Fruit fly (Drosophila melanogaster) whole organism, wandering third instar larva: Measurements from ENCODE around the gene amx.
A peak's percentile ranks its signal among the peaks of the same experiment; 100 is the strongest.

Source experiments
- CG32264 ChIP-seq: fragments of 200-800 bp; sonication (Bioruptor generic); optimal IDR thresholded peaks from 2 replicates; lab custom pipeline; 2016; ENCODE audit warnings: missing biosample characterization, missing genetic modification characterization
- Dfd ChIP-seq: fragments of >200 bp; optimal IDR thresholded peaks from 2 replicates; lab custom pipeline; 2017; ENCODE audit warnings: missing biosample characterization, missing genetic modification characterization
- Dif ChIP-seq: fragments of 200-275, 200-300 bp; sonication (Bioruptor generic); optimal IDR thresholded peaks from 2 replicates; lab custom pipeline; 2018; ENCODE audit warnings: missing biosample characterization, missing genetic modification characterization; ENCODE audit not compliant: partially characterized antibody
- HLH106 ChIP-seq: fragments of 200-800 bp; optimal IDR thresholded peaks from 3 replicates; lab custom pipeline; 2019; ENCODE audit warnings: missing biosample characterization, mild to moderate bottlenecking, missing genetic modification characterization, moderate library complexity
- Hnf4 ChIP-seq: fragments of 200-800 bp; sonication (Bioruptor generic); optimal IDR thresholded peaks from 2 replicates; lab custom pipeline; 2016; ENCODE audit warnings: missing biosample characterization, mild to moderate bottlenecking, missing genetic modification characterization
- Jra ChIP-seq: sonication (Bioruptor generic); optimal IDR thresholded peaks from 2 replicates; lab custom pipeline; 2016; ENCODE audit warnings: missing biosample characterization, missing genetic modification characterization
- OdsH ChIP-seq: fragments of 200-800 bp; sonication (Bioruptor generic); optimal IDR thresholded peaks from 2 replicates; lab custom pipeline; 2016; ENCODE audit warnings: missing biosample characterization, mild to moderate bottlenecking, missing genetic modification characterization
- Rel ChIP-seq, 2 experiments: fragments of 200-800 bp; sonication (Bioruptor generic) in 1 of 2; optimal IDR thresholded peaks; 2 replicates in 1 of 2; 3 replicates in 1 of 2; lab custom pipeline; 2016 to 2019; ENCODE audit warnings: mild to moderate bottlenecking in 2 of 2, missing biosample characterization in 2 of 2, missing genetic modification characterization in 2 of 2, moderate library complexity in 1 of 2
- Sp1 ChIP-seq: fragments of 200-800 bp; sonication (Bioruptor generic); optimal IDR thresholded peaks from 3 replicates; lab custom pipeline; 2019; ENCODE audit warnings: missing biosample characterization, mild to moderate bottlenecking, missing genetic modification characterization, moderate library complexity
- Vsx2 ChIP-seq: fragments of 200-300, 225-300 bp; sonication (Bioruptor generic); optimal IDR thresholded peaks from 2 replicates; lab custom pipeline; 2018; ENCODE audit warnings: missing biosample characterization, missing genetic modification characterization; ENCODE audit not compliant: partially characterized antibody
- br ChIP-seq: fragments of 200-800 bp; sonication (Bioruptor generic); optimal IDR thresholded peaks from 2 replicates; lab custom pipeline; 2016; ENCODE audit warnings: missing biosample characterization, missing genetic modification characterization
- brk ChIP-seq: fragments of 200-800 bp; sonication (Bioruptor generic); optimal IDR thresholded peaks from 2 replicates; lab custom pipeline; 2016; ENCODE audit warnings: missing biosample characterization, mild to moderate bottlenecking, missing genetic modification characterization
- dl ChIP-seq, 2 experiments: fragments of 175-275, 200-275 bp in 1 of 2; fragments of 200-275 bp in 1 of 2; sonication (Bioruptor generic); optimal IDR thresholded peaks; lab custom pipeline; 2018; ENCODE audit warnings: mild to moderate bottlenecking in 2 of 2, missing biosample characterization in 2 of 2, missing genetic modification characterization in 2 of 2, moderate library complexity in 2 of 2; ENCODE audit not compliant: partially characterized antibody in 2 of 2, insufficient read depth in 1 of 2
- dmrt93B ChIP-seq: fragments of 200-800 bp; sonication (Bioruptor generic); optimal IDR thresholded peaks from 2 replicates; lab custom pipeline; 2018; ENCODE audit warnings: missing biosample characterization, mild to moderate bottlenecking, missing genetic modification characterization
- dsf ChIP-seq: sonication (Bioruptor generic); optimal IDR thresholded peaks from 2 replicates; lab custom pipeline; 2016; ENCODE audit warnings: missing biosample characterization, missing genetic modification characterization, borderline replicate concordance
- ey ChIP-seq: fragments of 200-800 bp; sonication (Bioruptor generic); optimal IDR thresholded peaks from 2 replicates; lab custom pipeline; 2016; ENCODE audit warnings: missing biosample characterization, missing genetic modification characterization
- foxo ChIP-seq, 2 experiments: fragments of 200-800 bp; sonication (Bioruptor generic); optimal IDR thresholded peaks; 2 replicates in 1 of 2; 3 replicates in 1 of 2; lab custom pipeline; 2016 to 2017; ENCODE audit warnings: missing biosample characterization in 2 of 2, missing genetic modification characterization in 2 of 2
- fru ChIP-seq: fragments of 200-800 bp; sonication (Bioruptor generic); optimal IDR thresholded peaks from 3 replicates; lab custom pipeline; 2016; ENCODE audit warnings: missing biosample characterization, mild to moderate bottlenecking, missing genetic modification characterization
- h ChIP-seq: fragments of 200-800 bp; sonication (Bioruptor generic); optimal IDR thresholded peaks from 3 replicates; lab custom pipeline; 2016; ENCODE audit warnings: missing biosample characterization, mild to moderate bottlenecking, missing genetic modification characterization
- jim ChIP-seq: fragments of 175-275, 200-325 bp; sonication (Bioruptor generic); optimal IDR thresholded peaks from 2 replicates; lab custom pipeline; 2016; ENCODE audit warnings: missing biosample characterization, mild to moderate bottlenecking, missing genetic modification characterization
- lola ChIP-seq: fragments of >200 bp; optimal IDR thresholded peaks from 2 replicates; lab custom pipeline; 2017; ENCODE audit warnings: missing biosample characterization, missing genetic modification characterization
- pan ChIP-seq: fragments of >200 bp; optimal IDR thresholded peaks from 2 replicates; lab custom pipeline; 2017
- rgr ChIP-seq: fragments of 200-800 bp; sonication (Bioruptor generic); optimal IDR thresholded peaks from 3 replicates; lab custom pipeline; 2016; ENCODE audit warnings: missing biosample characterization, mild to moderate bottlenecking, missing genetic modification characterization
- sage ChIP-seq: fragments of 200-800 bp; sonication (Bioruptor generic); optimal IDR thresholded peaks from 2 replicates; lab custom pipeline; 2016; ENCODE audit warnings: missing biosample characterization, mild to moderate bottlenecking, missing genetic modification characterization
- sv ChIP-seq: fragments of 200-800 bp; sonication (Bioruptor generic); optimal IDR thresholded peaks from 3 replicates; lab custom pipeline; 2016; ENCODE audit warnings: missing biosample characterization, missing genetic modification characterization
- tai ChIP-seq: sonication (Bioruptor generic); optimal IDR thresholded peaks from 2 replicates; lab custom pipeline; 2016; ENCODE audit warnings: missing biosample characterization, missing genetic modification characterization
- woc ChIP-seq: sonication (Bioruptor generic); optimal IDR thresholded peaks from 2 replicates; lab custom pipeline; 2016; ENCODE audit warnings: missing biosample characterization, mild to moderate bottlenecking, missing genetic modification characterization

The amx gene

DNA sequence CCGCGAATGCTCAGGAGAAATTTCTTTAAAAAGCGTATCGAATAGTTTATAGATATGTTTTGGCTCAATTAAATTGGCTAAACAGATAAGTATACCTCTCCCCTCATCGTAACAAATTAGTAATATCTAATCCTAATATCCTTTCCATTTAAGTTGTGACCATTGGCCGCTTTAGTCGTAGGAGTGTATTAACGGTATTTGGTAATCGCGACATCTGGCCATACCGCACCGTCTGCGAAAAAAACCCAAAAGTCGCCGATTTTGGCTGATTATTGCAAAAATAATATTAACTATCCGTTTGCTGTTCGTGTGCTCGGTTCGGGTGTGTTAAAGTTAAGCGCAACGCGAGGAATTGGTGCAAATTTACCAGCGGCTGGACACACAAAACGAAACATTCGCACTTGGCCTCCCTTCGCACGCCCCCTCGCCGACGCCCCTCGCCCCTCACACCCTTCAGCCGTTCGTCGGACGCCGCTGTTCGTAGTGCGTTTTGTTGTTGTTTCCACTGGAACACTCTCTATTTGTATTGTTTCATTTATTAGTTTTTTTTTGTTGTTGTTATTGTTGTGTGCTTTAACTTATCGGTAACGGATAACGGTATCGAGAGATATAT is at the start of gene amx, which contains the start of gene Dsor1:
Gene amx, minus strand, starts transcription at position 166 of the 613 bp plus-strand sequence.
Gene Dsor1, plus strand, starts transcription at position 172 of the 613 bp plus-strand sequence.
- TF ChIP-seq Rel (GFP tag; optimal IDR thresholded peaks at IDR 0.05; lab: Kevin White, UChicago) (no peak), Rel (tag; optimal IDR thresholded peaks at IDR 0.05; lab: Kevin White, UChicago) (peak; percentile 92), HLH106 (tag; lab: Kevin White, UChicago) (peak; percentile 9), Dif (GFP tag; lab: Kevin White, UChicago) (no peak)

DNA sequence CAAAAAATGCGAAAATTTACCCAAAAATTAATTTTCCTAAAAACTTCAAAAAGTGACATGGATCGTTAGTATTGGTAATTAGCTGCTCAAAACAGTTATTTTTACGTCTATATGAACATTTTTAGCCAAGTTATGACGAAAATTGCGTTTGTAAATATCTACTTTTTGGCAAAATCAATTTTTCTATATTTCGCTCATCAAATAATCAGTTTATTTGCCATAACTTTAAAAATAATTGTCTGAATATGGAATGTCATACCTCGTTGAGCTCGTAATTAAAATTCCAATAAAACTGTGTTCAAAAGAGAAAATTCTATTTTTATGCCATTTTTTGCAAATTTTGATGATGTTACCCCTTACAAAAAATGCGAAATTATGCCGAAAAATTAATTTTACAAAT is 49.4 kb upstream of the amx start:
- TF ChIP-seq woc (no peak), Vsx2 (GFP tag; lab: Kevin White, UChicago) (no peak), br (GFP tag; lab: Kevin White, UChicago) (no peak), jim (GFP tag; lab: Kevin White, UChicago) (no peak), rgr (no peak), tai (GFP tag; lab: Kevin White, UChicago) (no peak), Dfd (GFP tag; lab: Kevin White, UChicago) (peak; percentile 92)

- TF ChIP-seq HLH106 (tag; lab: Kevin White, UChicago), result no peak
- TF ChIP-seq h (GFP tag; lab: Kevin White, UChicago), result peak; percentile 9
- TF ChIP-seq foxo (GFP tag; optimal IDR thresholded peaks at IDR 0.05; lab: Kevin White, UChicago), result no peak
- no peak for TF ChIP-seq Jra (GFP tag; lab: Kevin White, UChicago)
- no peak for TF ChIP-seq dsf (GFP tag; lab: Kevin White, UChicago)
- TF ChIP-seq dl (GFP tag; optimal IDR thresholded peaks at IDR 0.05; lab: Kevin White, UChicago; ENCODE audit: insufficient read depth in 1 of 2, partially characterized antibody in 2 of 2), result no peak
These were observed 48.4 kb upstream of the amx start for dm6 chrX:9295518-9295917.

DNA sequence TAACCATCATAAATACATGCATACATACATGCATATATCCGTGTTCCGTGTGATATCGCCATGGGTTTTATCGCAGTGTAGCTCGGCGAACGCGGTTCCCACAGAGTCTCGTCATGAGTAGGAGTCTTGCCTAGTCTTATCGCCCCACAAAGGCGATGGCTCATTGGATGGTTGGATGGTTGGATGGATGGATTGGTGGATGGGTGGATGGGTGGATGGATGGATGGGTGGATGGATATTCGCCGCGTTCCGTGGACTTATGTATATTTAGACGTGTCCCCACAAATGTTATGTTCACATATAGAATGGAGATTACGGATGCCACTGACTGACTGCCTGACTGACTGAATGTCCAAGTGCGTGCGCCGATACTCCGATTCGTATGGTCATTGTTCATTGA is 44.1 kb upstream of the amx start:
- TF ChIP-seq OdsH (GFP tag; lab: Kevin White, UChicago) (no peak), fru (no peak), sage (no peak), ey (GFP tag; lab: Kevin White, UChicago) (no peak), Sp1 (GFP tag; lab: Kevin White, UChicago) (no peak)
- TF ChIP-seq, all 38 proteins: peak for 0

dm6 chrX:9286386-9286785 is 39.2 kb upstream of the amx start:
- TF ChIP-seq jim (GFP tag; lab: Kevin White, UChicago) (no peak), pan (lab: Kevin White, UChicago) (no peak), fru (no peak), Hnf4 (no peak), lola (no peak), br (GFP tag; lab: Kevin White, UChicago) (no peak), dl (GFP tag; optimal IDR thresholded peaks at IDR 0.05; lab: Kevin White, UChicago; ENCODE audit: insufficient read depth in 1 of 2, partially characterized antibody in 2 of 2) (no peak), brk (GFP tag; lab: Kevin White, UChicago) (no peak), rgr (no peak), dmrt93B (GFP tag; lab: Kevin White, UChicago) (no peak), HLH106 (tag; lab: Kevin White, UChicago) (no peak), sv (GFP tag; lab: Kevin White, UChicago) (no peak), CG32264 (GFP tag; lab: Kevin White, UChicago) (no peak)

- TF ChIP-seq Dif (GFP tag; lab: Kevin White, UChicago) (peak; percentile 80), dl (GFP tag; optimal IDR thresholded peaks at IDR 0.05; lab: Kevin White, UChicago; ENCODE audit: insufficient read depth in 1 of 2, partially characterized antibody in 2 of 2) (peak; percentile 44 to 52), foxo (GFP tag; optimal IDR thresholded peaks at IDR 0.05; lab: Kevin White, UChicago) (no peak), ey (GFP tag; lab: Kevin White, UChicago) (no peak)
These were observed 37.0 kb upstream of the amx start, which contains the start of gene lz for dm6 chrX:9284024-9284738. TSS of gene lz (plus strand) at chrX:9284649.
